Fruit fly (Drosophila melanogaster) whole organism, wandering third instar larva: ENCODE measurements around the gene beta-Man.

ENCODE experiments used
- Abd-B ChIP-seq: fragments of >200 bp; optimal IDR thresholded peaks from 2 replicates; lab custom pipeline; 2017; ENCODE audit warnings: missing biosample characterization, missing genetic modification characterization
- CG32264 ChIP-seq: fragments of 200-800 bp; sonication (Bioruptor generic); optimal IDR thresholded peaks from 2 replicates; lab custom pipeline; 2016; ENCODE audit warnings: missing biosample characterization, missing genetic modification characterization
- CG9705 ChIP-seq: fragments of 200-800 bp; sonication (Bioruptor generic); optimal IDR thresholded peaks from 2 replicates; lab custom pipeline; 2018; ENCODE audit warnings: missing biosample characterization, mild to moderate bottlenecking, missing genetic modification characterization
- CrebA ChIP-seq: fragments of 200-800 bp; sonication (Bioruptor generic); optimal IDR thresholded peaks from 2 replicates; lab custom pipeline; 2016; ENCODE audit warnings: missing biosample characterization, mild to moderate bottlenecking, missing genetic modification characterization, borderline replicate concordance
- Dfd ChIP-seq: fragments of >200 bp; optimal IDR thresholded peaks from 2 replicates; lab custom pipeline; 2017; ENCODE audit warnings: missing biosample characterization, missing genetic modification characterization
- Dif ChIP-seq: fragments of 200-275, 200-300 bp; sonication (Bioruptor generic); optimal IDR thresholded peaks from 2 replicates; lab custom pipeline; 2018; ENCODE audit warnings: missing biosample characterization, missing genetic modification characterization; ENCODE audit not compliant: partially characterized antibody
- GATAd ChIP-seq: sonication (Bioruptor generic); optimal IDR thresholded peaks from 2 replicates; lab custom pipeline; 2016; ENCODE audit warnings: missing biosample characterization, missing genetic modification characterization
- HLH106 ChIP-seq: fragments of 200-800 bp; optimal IDR thresholded peaks from 3 replicates; lab custom pipeline; 2019; ENCODE audit warnings: missing biosample characterization, mild to moderate bottlenecking, missing genetic modification characterization, moderate library complexity
- Hnf4 ChIP-seq: fragments of 200-800 bp; sonication (Bioruptor generic); optimal IDR thresholded peaks from 2 replicates; lab custom pipeline; 2016; ENCODE audit warnings: missing biosample characterization, mild to moderate bottlenecking, missing genetic modification characterization
- Hr78 ChIP-seq: fragments of >200 bp; optimal IDR thresholded peaks from 2 replicates; lab custom pipeline; 2017; ENCODE audit warnings: missing biosample characterization, missing genetic modification characterization
- Hr83 ChIP-seq: fragments of 200-300 bp; sonication (Bioruptor generic); optimal IDR thresholded peaks from 2 replicates; lab custom pipeline; 2016; ENCODE audit warnings: missing biosample characterization, mild to moderate bottlenecking, missing genetic modification characterization, moderate library complexity; ENCODE audit not compliant: poor library complexity, severe bottlenecking
- Jra ChIP-seq: sonication (Bioruptor generic); optimal IDR thresholded peaks from 2 replicates; lab custom pipeline; 2016; ENCODE audit warnings: missing biosample characterization, missing genetic modification characterization
- Mio ChIP-seq: sonication (Bioruptor generic); optimal IDR thresholded peaks from 2 replicates; lab custom pipeline; 2016; ENCODE audit warnings: missing biosample characterization, missing genetic modification characterization
- Myc ChIP-seq: fragments of >200 bp; optimal IDR thresholded peaks from 2 replicates; lab custom pipeline; 2017
- N ChIP-seq: fragments of >200 bp; optimal IDR thresholded peaks from 2 replicates; lab custom pipeline; 2018; ENCODE audit warnings: missing biosample characterization, missing external identifiers, missing genetic modification characterization
- OdsH ChIP-seq: fragments of 200-800 bp; sonication (Bioruptor generic); optimal IDR thresholded peaks from 2 replicates; lab custom pipeline; 2016; ENCODE audit warnings: missing biosample characterization, mild to moderate bottlenecking, missing genetic modification characterization
- Rel ChIP-seq, 2 experiments: fragments of 200-800 bp; sonication (Bioruptor generic) in 1 of 2; optimal IDR thresholded peaks; 2 replicates in 1 of 2; 3 replicates in 1 of 2; lab custom pipeline; 2016 to 2019; ENCODE audit warnings: mild to moderate bottlenecking in 2 of 2, missing biosample characterization in 2 of 2, missing genetic modification characterization in 2 of 2, moderate library complexity in 1 of 2
- Sp1 ChIP-seq: fragments of 200-800 bp; sonication (Bioruptor generic); optimal IDR thresholded peaks from 3 replicates; lab custom pipeline; 2019; ENCODE audit warnings: missing biosample characterization, mild to moderate bottlenecking, missing genetic modification characterization, moderate library complexity
- Vsx2 ChIP-seq: fragments of 200-300, 225-300 bp; sonication (Bioruptor generic); optimal IDR thresholded peaks from 2 replicates; lab custom pipeline; 2018; ENCODE audit warnings: missing biosample characterization, missing genetic modification characterization; ENCODE audit not compliant: partially characterized antibody
- br ChIP-seq: fragments of 200-800 bp; sonication (Bioruptor generic); optimal IDR thresholded peaks from 2 replicates; lab custom pipeline; 2016; ENCODE audit warnings: missing biosample characterization, missing genetic modification characterization
- brk ChIP-seq: fragments of 200-800 bp; sonication (Bioruptor generic); optimal IDR thresholded peaks from 2 replicates; lab custom pipeline; 2016; ENCODE audit warnings: missing biosample characterization, mild to moderate bottlenecking, missing genetic modification characterization
- dl ChIP-seq, 2 experiments: fragments of 175-275, 200-275 bp in 1 of 2; fragments of 200-275 bp in 1 of 2; sonication (Bioruptor generic); optimal IDR thresholded peaks; lab custom pipeline; 2018; ENCODE audit warnings: mild to moderate bottlenecking in 2 of 2, missing biosample characterization in 2 of 2, missing genetic modification characterization in 2 of 2, moderate library complexity in 2 of 2; ENCODE audit not compliant: partially characterized antibody in 2 of 2, insufficient read depth in 1 of 2
- dmrt93B ChIP-seq: fragments of 200-800 bp; sonication (Bioruptor generic); optimal IDR thresholded peaks from 2 replicates; lab custom pipeline; 2018; ENCODE audit warnings: missing biosample characterization, mild to moderate bottlenecking, missing genetic modification characterization
- dsf ChIP-seq: sonication (Bioruptor generic); optimal IDR thresholded peaks from 2 replicates; lab custom pipeline; 2016; ENCODE audit warnings: missing biosample characterization, missing genetic modification characterization, borderline replicate concordance
- ey ChIP-seq: fragments of 200-800 bp; sonication (Bioruptor generic); optimal IDR thresholded peaks from 2 replicates; lab custom pipeline; 2016; ENCODE audit warnings: missing biosample characterization, missing genetic modification characterization
- foxo ChIP-seq, 2 experiments: fragments of 200-800 bp; sonication (Bioruptor generic); optimal IDR thresholded peaks; 2 replicates in 1 of 2; 3 replicates in 1 of 2; lab custom pipeline; 2016 to 2017; ENCODE audit warnings: missing biosample characterization in 2 of 2, missing genetic modification characterization in 2 of 2
- fru ChIP-seq: fragments of 200-800 bp; sonication (Bioruptor generic); optimal IDR thresholded peaks from 3 replicates; lab custom pipeline; 2016; ENCODE audit warnings: missing biosample characterization, mild to moderate bottlenecking, missing genetic modification characterization
- h ChIP-seq: fragments of 200-800 bp; sonication (Bioruptor generic); optimal IDR thresholded peaks from 3 replicates; lab custom pipeline; 2016; ENCODE audit warnings: missing biosample characterization, mild to moderate bottlenecking, missing genetic modification characterization
- jim ChIP-seq: fragments of 175-275, 200-325 bp; sonication (Bioruptor generic); optimal IDR thresholded peaks from 2 replicates; lab custom pipeline; 2016; ENCODE audit warnings: missing biosample characterization, mild to moderate bottlenecking, missing genetic modification characterization
- lola ChIP-seq: fragments of >200 bp; optimal IDR thresholded peaks from 2 replicates; lab custom pipeline; 2017; ENCODE audit warnings: missing biosample characterization, missing genetic modification characterization
- pan ChIP-seq: fragments of >200 bp; optimal IDR thresholded peaks from 2 replicates; lab custom pipeline; 2017
- psq ChIP-seq: fragments of 200-800 bp; sonication (Bioruptor generic); optimal IDR thresholded peaks from 3 replicates; lab custom pipeline; 2017; ENCODE audit warnings: missing biosample characterization, mild to moderate bottlenecking, missing genetic modification characterization, moderate library complexity
- rgr ChIP-seq: fragments of 200-800 bp; sonication (Bioruptor generic); optimal IDR thresholded peaks from 3 replicates; lab custom pipeline; 2016; ENCODE audit warnings: missing biosample characterization, mild to moderate bottlenecking, missing genetic modification characterization
- sage ChIP-seq: fragments of 200-800 bp; sonication (Bioruptor generic); optimal IDR thresholded peaks from 2 replicates; lab custom pipeline; 2016; ENCODE audit warnings: missing biosample characterization, mild to moderate bottlenecking, missing genetic modification characterization
- sv ChIP-seq: fragments of 200-800 bp; sonication (Bioruptor generic); optimal IDR thresholded peaks from 3 replicates; lab custom pipeline; 2016; ENCODE audit warnings: missing biosample characterization, missing genetic modification characterization
- tai ChIP-seq: sonication (Bioruptor generic); optimal IDR thresholded peaks from 2 replicates; lab custom pipeline; 2016; ENCODE audit warnings: missing biosample characterization, missing genetic modification characterization
- usp ChIP-seq: fragments of >200 bp; optimal IDR thresholded peaks from 2 replicates; lab custom pipeline; 2017; ENCODE audit warnings: missing biosample characterization, missing genetic modification characterization
- woc ChIP-seq: sonication (Bioruptor generic); optimal IDR thresholded peaks from 2 replicates; lab custom pipeline; 2016; ENCODE audit warnings: missing biosample characterization, mild to moderate bottlenecking, missing genetic modification characterization

The beta-Man gene

DNA sequence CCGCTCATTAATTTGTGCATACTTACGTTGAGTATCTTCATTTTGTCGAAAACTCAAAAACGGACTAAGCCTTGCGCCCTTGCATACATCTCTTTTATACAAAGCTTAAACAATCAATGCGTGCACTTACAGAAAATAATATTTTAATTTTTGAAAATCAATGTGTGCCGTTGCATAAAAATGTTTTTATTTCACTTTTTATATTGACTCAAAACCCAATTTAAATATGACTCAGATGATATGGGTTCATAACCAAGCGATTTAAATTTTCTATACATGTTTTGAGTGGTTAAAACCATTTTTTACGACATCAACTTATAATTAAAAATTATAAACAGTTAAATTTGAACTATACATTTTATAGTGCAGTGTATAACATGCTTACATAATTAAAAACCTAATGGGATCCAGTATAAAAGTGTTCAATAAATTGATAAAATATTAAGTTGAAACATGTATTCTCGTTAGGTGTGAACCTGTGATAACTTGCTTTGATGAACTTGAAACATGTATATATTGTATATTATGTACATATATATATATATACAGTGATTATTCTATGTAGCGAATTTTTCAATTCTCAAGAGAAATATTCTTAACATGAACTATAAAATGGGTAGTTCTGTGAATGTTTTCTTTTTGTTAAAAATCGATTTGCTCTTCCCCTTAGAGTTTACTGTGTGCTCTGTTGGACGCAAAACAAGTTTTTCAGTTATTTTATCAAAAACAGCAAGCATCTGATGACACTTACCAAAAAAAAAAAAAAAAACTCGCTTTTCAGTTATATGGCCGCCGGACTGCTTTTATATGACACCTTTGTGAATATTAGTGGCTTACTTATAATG, 46.3 kb downstream of the beta-Man start, which contains the start of gene CG34305:
CG34305 (minus strand) TSS at position 51 of the 845 bp plus-strand sequence.
- TF ChIP-seq foxo (GFP tag; optimal IDR thresholded peaks at IDR 0.05; lab: Kevin White, UChicago) (peak in 1 of 2 experiments; percentile 53), Hnf4 (GFP tag; lab: Kevin White, UChicago) (peak; percentile 27), fru (GFP tag; lab: Kevin White, UChicago) (peak; percentile 36), dl (GFP tag; optimal IDR thresholded peaks at IDR 0.05; lab: Kevin White, UChicago; ENCODE audit: insufficient read depth in 1 of 2, partially characterized antibody in 2 of 2) (no peak), woc (GFP tag; lab: Kevin White, UChicago) (no peak), lola (GFP tag; lab: Kevin White, UChicago) (no peak), HLH106 (peak; percentile 67), Abd-B (GFP tag; lab: Kevin White, UChicago) (no peak), Sp1 (GFP tag; lab: Kevin White, UChicago) (peak; percentile 69), dmrt93B (GFP tag; lab: Kevin White, UChicago) (no peak), Hr78 (no peak), Dif (no peak), Rel (GFP tag; optimal IDR thresholded peaks at IDR 0.05; lab: Kevin White, UChicago) (no peak), Rel (tag; optimal IDR thresholded peaks at IDR 0.05; lab: Kevin White, UChicago) (no peak), rgr (GFP tag; lab: Kevin White, UChicago) (peak; percentile 48), sage (GFP tag; lab: Kevin White, UChicago) (no peak), Mio (no peak), Jra (GFP tag; lab: Kevin White, UChicago) (peak; percentile 41), h (GFP tag; lab: Kevin White, UChicago) (peak; percentile 61), brk (peak; percentile 37), sv (GFP tag; lab: Kevin White, UChicago) (no peak), CG32264 (GFP tag; lab: Kevin White, UChicago) (no peak), Hr83 (no peak), br (peak; percentile 2), Dfd (GFP tag; lab: Kevin White, UChicago) (peak; percentile 47), jim (no peak), N (GFP tag; lab: Kevin White, UChicago) (no peak), usp (GFP tag; lab: Kevin White, UChicago) (no peak), dsf (GFP tag; lab: Kevin White, UChicago) (no peak), CG9705 (GFP tag; lab: Kevin White, UChicago) (peak; percentile 38), ey (peak; percentile 26), GATAd (no peak), Vsx2 (GFP tag; lab: Kevin White, UChicago) (no peak), tai (GFP tag; lab: Kevin White, UChicago) (no peak), psq (GFP tag; lab: Kevin White, UChicago) (peak; percentile 17), CrebA (GFP tag; lab: Kevin White, UChicago) (no peak), pan (no peak), OdsH (GFP tag; lab: Kevin White, UChicago) (peak; percentile 40), Myc (lab: Kevin White, UChicago) (no peak)

DNA sequence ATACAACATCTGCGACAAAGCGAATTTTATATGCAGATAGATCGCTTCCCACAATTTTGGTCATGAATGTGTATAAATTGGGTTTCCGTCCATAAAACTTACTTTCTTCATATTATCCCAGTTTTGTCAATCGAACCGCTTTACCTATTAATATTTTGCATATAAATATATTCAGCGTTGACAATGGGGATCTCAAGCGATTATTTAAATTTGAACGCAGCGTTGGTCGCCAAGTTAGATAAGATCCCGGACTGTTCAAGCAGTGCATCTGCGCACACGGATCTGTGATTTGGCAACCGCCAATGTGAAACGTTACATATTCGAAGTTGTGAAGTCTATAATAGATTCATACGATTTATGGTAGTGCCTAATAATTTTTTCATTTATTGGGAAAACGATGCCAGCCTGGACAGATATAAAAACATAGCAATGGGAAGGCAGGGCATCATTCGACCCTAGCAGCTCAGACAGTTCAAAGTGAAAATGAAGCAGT, 49.6 kb downstream of the beta-Man start, which contains the start of gene TwdlF:
TwdlF (plus strand) TSS at position 443 of the 493 bp plus-strand sequence.
- TF ChIP-seq br (no peak), h (GFP tag; lab: Kevin White, UChicago) (no peak), dl (GFP tag; optimal IDR thresholded peaks at IDR 0.05; lab: Kevin White, UChicago; ENCODE audit: insufficient read depth in 1 of 2, partially characterized antibody in 2 of 2) (no peak), woc (GFP tag; lab: Kevin White, UChicago) (no peak), pan (no peak), HLH106 (no peak), sage (GFP tag; lab: Kevin White, UChicago) (no peak), CG32264 (GFP tag; lab: Kevin White, UChicago) (no peak), OdsH (GFP tag; lab: Kevin White, UChicago) (no peak), Hr83 (no peak), Mio (no peak), rgr (GFP tag; lab: Kevin White, UChicago) (no peak)
